Worm (Caenorhabditis elegans) whole organism, early embryonic: ENCODE results near the gene T08G3.6.

Source experiments
- B0310.2 ChIP-seq: sonication (generic microtip); optimal IDR thresholded peaks from 2 replicates; lab custom pipeline; 2016; ENCODE audit warnings: mild to moderate bottlenecking, missing genetic modification characterization, missing compliant biosample characterization
- ama-1 ChIP-seq: fragments of 150-350 bp; optimal IDR thresholded peaks from 2 replicates; lab custom pipeline; 2014
- ceh-13 ChIP-seq: fragments of 200-800 bp; sonication (Bioruptor generic); optimal IDR thresholded peaks from 2 replicates; lab custom pipeline; 2018; ENCODE audit warnings: mild to moderate bottlenecking, missing genetic modification characterization, missing compliant biosample characterization
- hmbx-1 ChIP-seq: sonication (generic microtip); optimal IDR thresholded peaks from 2 replicates; lab custom pipeline; 2016; ENCODE audit warnings: mild to moderate bottlenecking, missing genetic modification characterization, missing compliant biosample characterization
- tra-4 ChIP-seq: sonication (generic microtip); optimal IDR thresholded peaks from 2 replicates; lab custom pipeline; 2017; ENCODE audit warnings: missing genetic modification characterization, missing compliant biosample characterization

- TF ChIP-seq ama-1 (lab: Kevin White, UChicago) (no peak), B0310.2 (no peak), tra-4 (tag; lab: Kevin White, UChicago) (no peak), ceh-13 (no peak), hmbx-1 (tag; lab: Kevin White, UChicago) (no peak)
Observed at ce11 chrV:16420696-16421095, 25.1 kb upstream of the T08G3.6 start, which contains the start of gene srw-48.
